Worm (Caenorhabditis elegans) whole organism, L2 larva: ENCODE data around the gene lgc-49.

Experiments
- nhr-237 ChIP-seq: fragments of 150-350 bp; optimal IDR thresholded peaks from 2 replicates; lab custom pipeline; 2014; ENCODE audit warnings: missing biosample characterization, missing genetic modification characterization
- unc-39 ChIP-seq: fragments of 150-350 bp; optimal IDR thresholded peaks from 2 replicates; lab custom pipeline; 2014; ENCODE audit warnings: missing biosample characterization, missing genetic modification characterization

DNA sequence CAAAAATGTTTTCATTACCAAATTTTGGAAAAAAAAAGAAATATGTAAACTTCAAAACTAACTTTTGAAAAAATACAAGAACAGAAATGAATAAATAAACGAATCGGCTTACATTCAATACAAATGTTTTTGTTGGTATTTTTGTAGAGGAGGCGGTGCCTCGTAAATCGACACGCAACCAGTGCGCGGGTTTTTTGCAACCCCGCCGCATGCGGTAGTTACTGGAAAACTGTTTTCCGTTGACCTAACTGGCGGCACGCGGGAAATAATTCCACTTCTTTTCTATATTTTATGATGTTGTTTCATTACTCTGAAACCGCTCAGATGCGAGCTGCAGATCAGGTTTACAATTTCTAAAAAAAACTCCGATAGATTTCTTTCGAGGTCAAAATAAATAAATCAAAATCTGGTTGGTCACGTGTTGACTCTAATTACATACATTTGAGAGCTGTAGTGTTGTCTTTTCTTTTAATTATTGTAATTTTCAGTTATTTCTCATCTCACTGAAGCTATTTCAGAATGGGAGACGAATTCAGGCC lies 48.2 kb downstream of the lgc-49 start, which contains the start of the genes dvc-1 and ima-1:
- TF ChIP-seq unc-39 (tag; lab: Kevin White, UChicago) (no peak), nhr-237 (tag; lab: Kevin White, UChicago) (no peak)
